Fruit fly (Drosophila melanogaster): ENCODE results near the gene Rpn13R.

Gene Rpn13R

dm6 chrX:5085469-5085868 is 46.2 kb upstream of the Rpn13R start, which contains the start of the genes CG15465 and rg (continued):
- TF ChIP-seq ERR (GFP tag; optimal IDR thresholded peaks at IDR 0.05) (no peak), CG4404 (GFP tag; IDR thresholded peaks at IDR 0.05) (no peak), Opbp (GFP tag; IDR thresholded peaks at IDR 0.05; ENCODE audit: partially characterized antibody) (peak; percentile 66), gem (tag; optimal IDR thresholded peaks at IDR 0.05) (no peak), gt (GFP tag; IDR thresholded peaks at IDR 0.05) (no peak), Kr (GFP tag; optimal IDR thresholded peaks at IDR 0.05) (no peak), nerfin-2 (GFP tag; IDR thresholded peaks at IDR 0.05; ENCODE audit: partially characterized antibody) (peak; percentile 66), sna (GFP tag; IDR thresholded peaks at IDR 0.05; ENCODE audit: partially characterized antibody) (no peak), E2f2 (GFP tag; IDR thresholded peaks at IDR 0.05) (peak; percentile 73), sc (optimal IDR thresholded peaks at IDR 0.05) (no peak), sc (GFP tag; optimal IDR thresholded peaks at IDR 0.05) (no peak), CG18476 (GFP tag; optimal IDR thresholded peaks at IDR 0.05) (no peak), CG12744 (GFP tag; optimal IDR thresholded peaks at IDR 0.05) (no peak), mirr (GFP tag; optimal IDR thresholded peaks at IDR 0.05) (no peak), insv (GFP tag; optimal IDR thresholded peaks at IDR 0.05) (no peak), CG14710 (tag; optimal IDR thresholded peaks at IDR 0.05) (no peak), Bgb (GFP tag; IDR thresholded peaks at IDR 0.05; ENCODE audit: partially characterized antibody) (peak; percentile 76), gcm2 (GFP tag; optimal IDR thresholded peaks at IDR 0.05) (no peak), usp (GFP tag; optimal IDR thresholded peaks at IDR 0.05) (no peak), CG7372 (GFP tag; IDR thresholded peaks at IDR 0.05) (no peak), tna (GFP tag; IDR thresholded peaks at IDR 0.05; ENCODE audit: partially characterized antibody) (peak; percentile 26; the same call in 1 of the 2 replicates), ci (GFP tag; IDR thresholded peaks at IDR 0.05) (peak; percentile 65; the same call in 2 of the 3 replicates), caup (GFP tag; optimal IDR thresholded peaks at IDR 0.05; ENCODE audit: severe bottlenecking) (no peak), Oli (tag; optimal IDR thresholded peaks at IDR 0.05) (no peak), gsb (GFP tag; IDR thresholded peaks at IDR 0.05) (no peak), otp (GFP tag; IDR thresholded peaks at IDR 0.05) (no peak), unc-4 (GFP tag; IDR thresholded peaks at IDR 0.05; ENCODE audit: partially characterized antibody) (peak; percentile 64; the same call in 1 of the 2 replicates), Dbx (GFP tag; IDR thresholded peaks at IDR 0.05) (no peak), CG32767 (GFP tag; IDR thresholded peaks at IDR 0.05) (no peak)

- TF ChIP-seq CG18619 (GFP tag; optimal IDR thresholded peaks at IDR 0.05) (peak; percentile 41), Dip3 (GFP tag; optimal IDR thresholded peaks at IDR 0.05) (peak; percentile 10), Oli (tag; optimal IDR thresholded peaks at IDR 0.05) (peak; percentile 44), Jarid2 (GFP tag; optimal IDR thresholded peaks at IDR 0.05) (peak; percentile 38), ems (GFP tag; optimal IDR thresholded peaks at IDR 0.05) (no peak), Ptx1 (GFP tag; IDR thresholded peaks at IDR 0.05) (peak; percentile 55), twi (tag; optimal IDR thresholded peaks at IDR 0.05) (no peak), br (optimal IDR thresholded peaks at IDR 0.05) (no peak), seq (GFP tag; IDR thresholded peaks at IDR 0.05) (0 out of 2 replicates have a peak, but pooled peaks have one; percentile 11), CG13287 (GFP tag; IDR thresholded peaks at IDR 0.05; ENCODE audit: partially characterized antibody) (peak; percentile 35; the same call in 1 of the 2 replicates), fd96Cb (tag; optimal IDR thresholded peaks at IDR 0.05) (peak; percentile 19), CG30431 (GFP tag; optimal IDR thresholded peaks at IDR 0.05) (peak; percentile 5), shn (GFP tag; optimal IDR thresholded peaks at IDR 0.05) (peak; percentile 31), CG3995 (GFP tag; optimal IDR thresholded peaks at IDR 0.05) (no peak), HmgZ (tag; optimal IDR thresholded peaks at IDR 0.05) (no peak), Atf-2 (GFP tag; optimal IDR thresholded peaks at IDR 0.05) (no peak), org-1 (GFP tag; optimal IDR thresholded peaks at IDR 0.05) (peak; percentile 27), CG2712 (tag; optimal IDR thresholded peaks at IDR 0.05) (peak; percentile 39), her (GFP tag; optimal IDR thresholded peaks at IDR 0.05) (peak; percentile 1), CG30020 (tag; optimal IDR thresholded peaks at IDR 0.05) (no peak), CG3847 (GFP tag; IDR thresholded peaks at IDR 0.05) (no peak), otp (GFP tag; IDR thresholded peaks at IDR 0.05) (0 out of 3 replicates have a peak, but pooled peaks have one; percentile 7), Hmx (GFP tag; optimal IDR thresholded peaks at IDR 0.05) (no peak), pita (GFP tag; optimal IDR thresholded peaks at IDR 0.05) (no peak)
Observed at dm6 chrX:5085964-5086707, 45.6 kb upstream of the Rpn13R start.
